Worm (Caenorhabditis elegans) whole organism, late embryonic: ENCODE data around the gene C01F1.6.

ENCODE experiments used
- ama-1 ChIP-seq: fragments of 150-350 bp; optimal IDR thresholded peaks from 2 replicates; lab custom pipeline; 2014
- ceh-22 ChIP-seq: sonication (generic microtip); optimal IDR thresholded peaks from 2 replicates; lab custom pipeline; 2017; ENCODE audit warnings: missing biosample characterization, missing genetic modification characterization
- ceh-24 ChIP-seq: sonication (generic microtip); optimal IDR thresholded peaks from 2 replicates; lab custom pipeline; 2016; ENCODE audit warnings: mild to moderate bottlenecking, missing genetic modification characterization, missing compliant biosample characterization
- ceh-48 ChIP-seq: sonication (generic microtip); optimal IDR thresholded peaks from 2 replicates; lab custom pipeline; 2016; ENCODE audit warnings: missing genetic modification characterization, inconsistent platforms, missing compliant biosample characterization
- ceh-6 ChIP-seq: fragments of 200-800 bp; sonication (Bioruptor generic); optimal IDR thresholded peaks from 2 replicates; lab custom pipeline; 2018; ENCODE audit warnings: mild to moderate bottlenecking, missing genetic modification characterization, missing compliant biosample characterization
- dmd-4 ChIP-seq: sonication (generic microtip); optimal IDR thresholded peaks from 2 replicates; lab custom pipeline; 2016; ENCODE audit warnings: borderline replicate concordance, missing genetic modification characterization, missing compliant biosample characterization
- hlh-15 ChIP-seq: sonication (generic microtip); optimal IDR thresholded peaks from 2 replicates; lab custom pipeline; 2016; ENCODE audit warnings: missing genetic modification characterization, missing compliant biosample characterization
- nfya-1 ChIP-seq: sonication (generic microtip); optimal IDR thresholded peaks from 2 replicates; lab custom pipeline; 2017; ENCODE audit warnings: missing genetic modification characterization, mild to moderate bottlenecking, missing compliant biosample characterization, antibody characterized with exemption, moderate library complexity
- syd-9 ChIP-seq: sonication (generic microtip); optimal IDR thresholded peaks from 2 replicates; lab custom pipeline; 2016; ENCODE audit warnings: mild to moderate bottlenecking, missing genetic modification characterization, moderate library complexity, missing compliant biosample characterization
- ztf-16 ChIP-seq: sonication (generic microtip); optimal IDR thresholded peaks from 2 replicates; lab custom pipeline; 2017; ENCODE audit warnings: missing genetic modification characterization, missing compliant biosample characterization

DNA sequence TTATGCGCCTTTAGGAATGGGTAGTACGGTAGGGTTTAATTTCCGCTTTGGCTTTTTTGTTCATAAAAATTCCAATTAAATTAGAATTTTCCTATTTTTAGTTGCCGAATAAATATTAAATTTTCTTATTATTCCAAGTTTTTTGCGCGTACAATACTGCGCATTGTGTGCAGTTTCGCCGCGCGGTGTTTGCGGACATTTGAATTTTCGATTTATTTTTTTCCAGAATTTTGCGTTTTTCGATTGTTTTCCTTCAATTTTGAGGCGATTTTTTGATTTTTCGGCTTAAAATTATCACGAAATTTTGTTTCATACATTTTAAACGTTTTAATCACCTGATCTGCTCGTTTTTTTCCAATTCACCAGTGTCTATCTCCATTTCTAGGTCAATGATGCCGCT, 34.9 kb upstream of the C01F1.6 start, which contains the start of gene H20J04.6:
- no peak for TF ChIP-seq ceh-48 (tag; lab: Kevin White, UChicago)
- no peak for TF ChIP-seq hlh-15
- no peak for TF ChIP-seq ama-1 (lab: Kevin White, UChicago)
- no peak for TF ChIP-seq ceh-22 (tag; lab: Kevin White, UChicago)
- TF ChIP-seq ceh-24 (tag; lab: Kevin White, UChicago): no peak
- no peak for TF ChIP-seq ceh-6 (GFP tag; lab: Kevin White, UChicago)
- TF ChIP-seq nfya-1 (tag; lab: Kevin White, UChicago): no peak
- TF ChIP-seq syd-9 (tag; lab: Kevin White, UChicago): no peak
- no peak for TF ChIP-seq dmd-4 (tag; lab: Kevin White, UChicago)
- TF ChIP-seq ztf-16: no peak
